Fruit fly (Drosophila melanogaster) whole organism, prepupa: ENCODE measurements around the gene CG14036.

Source experiments
- CG10631 ChIP-seq: fragments of 200-800 bp; sonication (Bioruptor generic); optimal IDR thresholded peaks from 2 replicates; lab custom pipeline; 2016; ENCODE audit warnings: missing biosample characterization, missing genetic modification characterization
- CG10669 ChIP-seq: fragments of 200-800 bp; sonication (Bioruptor generic); optimal IDR thresholded peaks from 3 replicates; lab custom pipeline; 2018; ENCODE audit warnings: missing biosample characterization, mild to moderate bottlenecking, missing genetic modification characterization, moderate library complexity
- CG11294 ChIP-seq: fragments of 200-800 bp; sonication (Bioruptor generic); IDR thresholded peaks from 2 replicates; pipeline ENCODE4 v1.3.6; 2022; ENCODE audit warnings: missing biosample characterization, missing genetic modification characterization
- CG15336 ChIP-seq: fragments of 200-800 bp; sonication (Bioruptor generic); IDR thresholded peaks from 2 replicates; pipeline ENCODE4 v1.3.6; 2022; ENCODE audit warnings: missing biosample characterization, missing genetic modification characterization
- CG1621 ChIP-seq: fragments of 200-800 bp; sonication (Bioruptor generic); optimal IDR thresholded peaks from 3 replicates; lab custom pipeline; 2018; ENCODE audit warnings: missing biosample characterization, mild to moderate bottlenecking, missing genetic modification characterization
- CG16779 ChIP-seq: fragments of 200-800 bp; sonication (Bioruptor generic); optimal IDR thresholded peaks from 3 replicates; lab custom pipeline; 2017; ENCODE audit warnings: missing biosample characterization, mild to moderate bottlenecking, missing genetic modification characterization
- CG3032 ChIP-seq: fragments of 200-800 bp; optimal IDR thresholded peaks from 2 replicates; lab custom pipeline; 2019; ENCODE audit warnings: missing biosample characterization, mild to moderate bottlenecking, missing genetic modification characterization, moderate library complexity
- CG3919 ChIP-seq: fragments of 200-800 bp; sonication (Bioruptor generic); optimal IDR thresholded peaks from 3 replicates; lab custom pipeline; 2016; ENCODE audit warnings: missing biosample characterization, missing genetic modification characterization
- CG6276 ChIP-seq: fragments of 200-800 bp; sonication (Bioruptor generic); optimal IDR thresholded peaks from 2 replicates; lab custom pipeline; 2017; ENCODE audit warnings: missing biosample characterization, mild to moderate bottlenecking, missing genetic modification characterization
- CG6792 ChIP-seq: fragments of 200-800 bp; sonication (Bioruptor generic); optimal IDR thresholded peaks from 3 replicates; lab custom pipeline; 2016; ENCODE audit warnings: missing biosample characterization, missing genetic modification characterization
- CG6808 ChIP-seq: fragments of 200-800 bp; sonication (Bioruptor generic); optimal IDR thresholded peaks from 3 replicates; lab custom pipeline; 2017; ENCODE audit warnings: missing biosample characterization, missing genetic modification characterization, mild to moderate bottlenecking, moderate library complexity, missing genetic modification reagents
- CG6854 ChIP-seq: fragments of 200-800 bp; sonication (Bioruptor generic); optimal IDR thresholded peaks from 2 replicates; lab custom pipeline; 2017; ENCODE audit warnings: missing biosample characterization, mild to moderate bottlenecking, missing genetic modification characterization
- CG7368 ChIP-seq: fragments of 200-800 bp; sonication (Bioruptor generic); optimal IDR thresholded peaks from 3 replicates; lab custom pipeline; 2016; ENCODE audit warnings: missing biosample characterization, missing genetic modification characterization
- CG8119 ChIP-seq: fragments of 200-800 bp; sonication (Bioruptor generic); IDR thresholded peaks from 3 replicates; pipeline ENCODE4 v1.3.6; 2022; ENCODE audit warnings: missing biosample characterization, missing genetic modification characterization
- CG8319 ChIP-seq: fragments of 200-800 bp; sonication (Bioruptor generic); optimal IDR thresholded peaks from 3 replicates; lab custom pipeline; 2016; ENCODE audit warnings: missing biosample characterization, missing genetic modification characterization
- CG8632 ChIP-seq: fragments of 200-800 bp; sonication (Bioruptor generic); optimal IDR thresholded peaks from 3 replicates; lab custom pipeline; 2016; ENCODE audit warnings: missing biosample characterization, missing genetic modification characterization
- Eip78C ChIP-seq: fragments of 200-800 bp; sonication (Bioruptor generic); peaks from one replicate; lab custom pipeline; 2016; ENCODE audit warnings: missing biosample characterization, missing genetic modification characterization
- Ets96B ChIP-seq: fragments of 200-800 bp; optimal IDR thresholded peaks from 2 replicates; lab custom pipeline; 2019; ENCODE audit warnings: missing biosample characterization, mild to moderate bottlenecking, missing genetic modification characterization, moderate library complexity
- Gug ChIP-seq: fragments of 200-800 bp; sonication (Bioruptor generic); IDR thresholded peaks from 2 replicates; pipeline ENCODE4 v1.3.6; 2022; ENCODE audit warnings: missing biosample characterization, missing genetic modification characterization
- Hr39 ChIP-seq: fragments of 200-800 bp; sonication (Bioruptor generic); optimal IDR thresholded peaks from 2 replicates; lab custom pipeline; 2016; ENCODE audit warnings: missing biosample characterization, missing genetic modification characterization
- Met ChIP-seq: fragments of 200-800 bp; sonication (Bioruptor generic); optimal IDR thresholded peaks from 3 replicates; lab custom pipeline; 2016; ENCODE audit warnings: missing biosample characterization, missing genetic modification characterization
- Sox102F ChIP-seq: fragments of 200-800 bp; sonication (Bioruptor generic); optimal IDR thresholded peaks from 2 replicates; lab custom pipeline; 2016; ENCODE audit warnings: missing biosample characterization, mild to moderate bottlenecking, missing genetic modification characterization
- Sox14 ChIP-seq: fragments of 200-800 bp; sonication (Bioruptor generic); optimal IDR thresholded peaks from 3 replicates; lab custom pipeline; 2016; ENCODE audit warnings: missing biosample characterization, missing genetic modification characterization
- Sox15 ChIP-seq: fragments of 200-800 bp; sonication (Bioruptor generic); optimal IDR thresholded peaks from 3 replicates; lab custom pipeline; 2016; ENCODE audit warnings: missing biosample characterization, missing genetic modification characterization
- achi ChIP-seq: fragments of 200-800 bp; sonication (Bioruptor generic); optimal IDR thresholded peaks from 3 replicates; lab custom pipeline; 2016; ENCODE audit warnings: missing biosample characterization, missing genetic modification characterization
- cyc ChIP-seq: fragments of 200-800 bp; sonication (Bioruptor generic); optimal IDR thresholded peaks from 3 replicates; lab custom pipeline; 2016; ENCODE audit warnings: missing biosample characterization, missing genetic modification characterization
- esn ChIP-seq: fragments of 200-800 bp; sonication (Bioruptor generic); optimal IDR thresholded peaks from 2 replicates; lab custom pipeline; 2016; ENCODE audit warnings: missing biosample characterization, mild to moderate bottlenecking, missing genetic modification characterization, moderate library complexity
- fd59A ChIP-seq: fragments of 200-800 bp; sonication (Bioruptor generic); optimal IDR thresholded peaks from 2 replicates; lab custom pipeline; 2017; ENCODE audit warnings: missing biosample characterization, mild to moderate bottlenecking, missing genetic modification characterization, missing genetic modification reagents
- fd85E ChIP-seq: fragments of 200-800 bp; sonication (Bioruptor generic); optimal IDR thresholded peaks from 3 replicates; lab custom pipeline; 2016; ENCODE audit warnings: missing biosample characterization, missing genetic modification characterization
- fkh ChIP-seq: fragments of 200-800 bp; sonication (Bioruptor generic); optimal IDR thresholded peaks from 3 replicates; lab custom pipeline; 2017; ENCODE audit warnings: missing biosample characterization, mild to moderate bottlenecking, missing genetic modification characterization, moderate library complexity
- pdm3 ChIP-seq: fragments of 200-800 bp; sonication (Bioruptor generic); optimal IDR thresholded peaks from 3 replicates; lab custom pipeline; 2016; ENCODE audit warnings: missing biosample characterization, missing genetic modification characterization
- spab ChIP-seq: fragments of 200-800 bp; sonication (Bioruptor generic); optimal IDR thresholded peaks from 2 replicates; lab custom pipeline; 2017; ENCODE audit warnings: missing biosample characterization, mild to moderate bottlenecking, missing genetic modification characterization, missing genetic modification reagents
- svp ChIP-seq: fragments of 200-800 bp; sonication (Bioruptor generic); peaks from one replicate; lab custom pipeline; 2016; ENCODE audit warnings: missing biosample characterization, missing genetic modification characterization
- vri ChIP-seq: fragments of 200-800 bp; sonication (Bioruptor generic); optimal IDR thresholded peaks from 3 replicates; lab custom pipeline; 2016; ENCODE audit warnings: missing biosample characterization, mild to moderate bottlenecking, missing genetic modification characterization

The CG14036 gene

DNA sequence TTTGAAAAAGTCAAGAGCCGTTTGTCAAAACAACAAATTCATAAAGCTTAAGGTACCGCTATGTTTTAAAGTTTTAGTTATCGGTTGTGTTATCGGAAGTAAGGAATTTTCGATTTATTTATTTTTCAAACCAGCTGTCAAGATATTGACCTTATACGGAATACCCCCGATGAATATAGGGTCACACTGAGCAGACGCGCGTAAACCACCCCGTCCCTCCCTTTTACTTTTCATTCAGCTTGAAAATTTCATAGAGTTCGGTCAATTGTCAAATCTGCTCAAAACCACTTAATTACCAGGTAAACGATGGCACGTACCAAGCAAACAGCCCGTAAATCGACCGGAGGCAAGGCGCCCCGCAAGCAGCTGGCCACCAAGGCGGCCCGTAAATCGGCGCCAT is at the start of gene CG14036, which contains the start of gene His3.3A:
TSS of gene CG14036 (minus strand) at position 64 of the 400 bp plus-strand sequence.
TSS of gene His3.3A (plus strand) at position 106 of the 400 bp plus-strand sequence.
- TF ChIP-seq fd85E (GFP tag; lab: Kevin White, UChicago) (no peak), Eip78C (GFP tag; lab: Kevin White, UChicago) (peak; percentile 60), fkh (GFP tag; lab: Kevin White, UChicago) (peak; percentile 92), achi (GFP tag; lab: Kevin White, UChicago) (peak; percentile 49), CG6792 (GFP tag; lab: Kevin White, UChicago) (no peak), svp (GFP tag; lab: Kevin White, UChicago) (peak; percentile 6), CG8319 (GFP tag; lab: Kevin White, UChicago) (no peak), CG1621 (tag; lab: Kevin White, UChicago) (peak; percentile 30), pdm3 (GFP tag; lab: Kevin White, UChicago) (no peak), CG3919 (no peak), Ets96B (tag; lab: Kevin White, UChicago) (no peak), CG8632 (GFP tag; lab: Kevin White, UChicago) (no peak), Sox14 (GFP tag; lab: Kevin White, UChicago) (peak; percentile 0), CG10631 (GFP tag; lab: Kevin White, UChicago) (no peak), esn (GFP tag; lab: Kevin White, UChicago) (peak; percentile 31)

DNA sequence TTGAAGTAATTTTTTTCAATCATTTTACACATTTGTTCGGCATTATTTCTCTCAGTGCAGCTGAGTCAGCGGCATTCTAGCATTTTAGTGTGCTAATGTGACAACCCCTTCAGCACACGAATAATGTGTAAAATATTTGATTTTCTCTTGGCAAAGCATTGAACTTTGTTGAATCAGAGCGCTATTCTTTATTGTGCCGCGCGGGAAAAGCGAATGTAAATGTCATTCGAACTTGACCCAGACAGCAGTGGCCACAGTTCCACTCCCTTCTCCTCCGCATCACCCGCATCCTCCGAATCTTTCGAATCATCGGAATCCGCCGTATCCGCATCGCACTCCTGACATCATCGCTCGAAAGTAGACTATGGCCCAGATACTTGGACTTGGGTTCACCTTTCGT is 48.9 kb upstream of the CG14036 start:
- no peak for TF ChIP-seq CG3032 (tag; lab: Kevin White, UChicago)
- no peak for TF ChIP-seq Hr39 (GFP tag; lab: Kevin White, UChicago)
- no peak for TF ChIP-seq Sox15 (GFP tag; lab: Kevin White, UChicago)
- no peak for TF ChIP-seq CG10669
- no peak for TF ChIP-seq CG8319 (GFP tag; lab: Kevin White, UChicago)
- no peak for TF ChIP-seq pdm3 (GFP tag; lab: Kevin White, UChicago)
- TF ChIP-seq CG8119 (GFP tag; lab: Robert Waterston, UW): no peak
- TF ChIP-seq Ets96B (tag; lab: Kevin White, UChicago): no peak
- TF ChIP-seq Gug (GFP tag; lab: Robert Waterston, UW): no peak
- no peak for TF ChIP-seq CG7368 (GFP tag; lab: Kevin White, UChicago)
- TF ChIP-seq vri (GFP tag; lab: Kevin White, UChicago): no peak
- TF ChIP-seq Sox14 (GFP tag; lab: Kevin White, UChicago): no peak
- no peak for TF ChIP-seq cyc (GFP tag; lab: Kevin White, UChicago)
- TF ChIP-seq CG6276 (GFP tag; lab: Kevin White, UChicago): no peak
- no peak for TF ChIP-seq CG11294 (GFP tag; lab: Robert Waterston, UW)
- TF ChIP-seq Sox102F (GFP tag; lab: Kevin White, UChicago): no peak
- TF ChIP-seq CG16779 (tag; lab: Kevin White, UChicago): no peak

DNA sequence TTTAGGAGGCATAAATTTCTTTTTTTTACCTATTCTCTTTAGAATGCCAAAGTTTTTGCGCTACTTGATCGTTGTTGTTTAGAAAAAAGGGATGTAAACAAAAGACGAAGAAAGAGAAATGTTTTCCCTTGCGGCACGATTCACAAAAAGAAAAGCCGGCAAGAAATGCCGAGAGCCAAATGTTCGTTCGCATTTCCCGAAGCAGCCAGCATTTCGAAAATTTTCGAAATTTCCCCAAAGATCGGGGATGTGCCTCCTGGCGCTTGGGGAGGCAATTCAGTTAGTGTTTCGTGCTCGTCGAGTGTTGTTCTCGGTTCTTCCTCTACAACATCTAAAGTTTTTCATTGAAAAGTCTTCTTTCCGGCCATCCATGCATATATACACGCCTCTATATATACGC is 45.8 kb upstream of the CG14036 start, which contains the start of gene Msp300:
TSS of gene Msp300 (plus strand) at position 301 of the 400 bp plus-strand sequence.
- TF ChIP-seq CG6276 (GFP tag; lab: Kevin White, UChicago) (no peak), Met (GFP tag; lab: Kevin White, UChicago) (no peak), CG8119 (GFP tag; lab: Robert Waterston, UW) (no peak), CG6854 (no peak), CG15336 (GFP tag; lab: Robert Waterston, UW) (no peak), spab (GFP tag; lab: Kevin White, UChicago) (no peak)

DNA sequence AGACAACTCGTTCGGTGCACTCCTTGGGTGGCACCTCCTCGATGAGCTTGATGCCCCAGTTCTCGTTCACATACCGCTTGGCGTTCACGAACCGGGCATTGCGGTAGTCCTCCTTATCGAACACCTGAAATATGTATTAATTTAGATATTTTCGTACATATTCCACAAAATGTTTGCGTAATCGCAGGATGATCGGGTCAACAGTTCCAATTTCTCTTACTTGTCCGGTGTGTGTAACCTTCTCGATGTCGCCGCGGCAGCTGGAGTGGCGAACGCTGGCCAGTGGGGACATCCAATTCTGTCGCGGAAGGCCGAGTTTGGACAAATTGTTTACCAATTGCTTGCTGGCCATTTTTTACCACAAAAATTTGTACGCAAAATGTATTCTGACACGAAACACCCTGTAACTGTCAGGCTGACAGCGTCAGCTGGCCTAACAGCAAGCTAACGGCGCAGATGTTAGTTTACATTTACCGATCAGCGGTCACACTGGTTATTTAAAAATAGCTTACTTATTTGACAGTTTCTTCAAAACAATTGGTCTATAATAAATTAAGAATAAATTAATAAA is 45.1 kb upstream of the CG14036 start, which contains the start of gene ND-13A:
TSS of gene ND-13A (minus strand) at position 499 of the 571 bp plus-strand sequence.
- TF ChIP-seq CG6854 (peak; percentile 27), fd59A (GFP tag; lab: Kevin White, UChicago) (no peak), vri (GFP tag; lab: Kevin White, UChicago) (peak; percentile 16), achi (GFP tag; lab: Kevin White, UChicago) (peak; percentile 99), CG6808 (GFP tag; lab: Kevin White, UChicago) (no peak)
